Worm (Caenorhabditis elegans) whole organism, L4 larva: ENCODE data around the gene C34H4.5.
A peak's percentile ranks its signal among the peaks of the same experiment; 100 is the strongest.

Source experiments
- F37D6.2 ChIP-seq: sonication (generic microtip); optimal IDR thresholded peaks from 2 replicates; lab custom pipeline; 2016; ENCODE audit warnings: mild to moderate bottlenecking, missing genetic modification characterization, missing compliant biosample characterization
- R02D3.7 ChIP-seq: fragments of 150-350 bp; sonication (generic microtip); optimal IDR thresholded peaks from 3 replicates; lab custom pipeline; 2014; ENCODE audit warnings: missing biosample characterization, missing genetic modification characterization
- aha-1 ChIP-seq: fragments of 150-350 bp; peaks from one replicate; lab custom pipeline; 2014; ENCODE audit warnings: missing biosample characterization, missing genetic modification characterization
- aly-2 ChIP-seq: sonication (generic microtip); optimal IDR thresholded peaks from 2 replicates; lab custom pipeline; 2018; ENCODE audit warnings: missing biosample characterization, missing genetic modification characterization
- ceh-20 ChIP-seq: fragments of 200-800 bp; sonication (Bioruptor generic); IDR thresholded peaks from 2 replicates; pipeline ENCODE4 v1.3.6; 2022; ENCODE audit warnings: missing genetic modification reagents, missing genetic modification characterization, missing compliant biosample characterization
- ceh-28 ChIP-seq: fragments of 150-350 bp; optimal IDR thresholded peaks from 2 replicates; lab custom pipeline; 2014; ENCODE audit warnings: missing biosample characterization, missing genetic modification reagents, missing genetic modification characterization
- ceh-32 ChIP-seq: sonication (generic microtip); optimal IDR thresholded peaks from 2 replicates; lab custom pipeline; 2016; ENCODE audit warnings: mild to moderate bottlenecking, missing genetic modification characterization, missing compliant biosample characterization; ENCODE audit not compliant: poor library complexity
- ceh-44 ChIP-seq: fragments of 200-800 bp; sonication (Bioruptor generic); IDR thresholded peaks from 2 replicates; pipeline ENCODE4 v1.3.6; 2022; ENCODE audit warnings: missing genetic modification reagents, missing genetic modification characterization, missing compliant biosample characterization
- ceh-62 ChIP-seq: sonication (generic microtip); optimal IDR thresholded peaks from 2 replicates; lab custom pipeline; 2017; ENCODE audit warnings: missing biosample characterization, missing genetic modification characterization
- cey-2 ChIP-seq: sonication (generic microtip); optimal IDR thresholded peaks from 3 replicates; lab custom pipeline; 2017; ENCODE audit warnings: missing genetic modification characterization, mild to moderate bottlenecking, missing compliant biosample characterization, antibody characterized with exemption, borderline replicate concordance; ENCODE audit not compliant: insufficient read depth
- daf-16 ChIP-seq, 3 experiments: sonication (generic microtip); optimal IDR thresholded peaks; 2 replicates each; lab custom pipeline; 2016 to 2017; ENCODE audit warnings: missing genetic modification characterization in 3 of 3, missing genetic modification reagents in 3 of 3, mild to moderate bottlenecking in 2 of 3, missing compliant biosample characterization in 2 of 3, missing biosample characterization in 1 of 3, moderate library complexity in 1 of 3
- dmd-6 ChIP-seq: fragments of 200-800 bp; sonication (Bioruptor generic); IDR thresholded peaks from 2 replicates; pipeline ENCODE4 v1.3.6; 2022; ENCODE audit warnings: missing genetic modification reagents, missing genetic modification characterization, missing compliant biosample characterization
- duxl-1 ChIP-seq: sonication (generic microtip); optimal IDR thresholded peaks from 2 replicates; lab custom pipeline; 2016; ENCODE audit warnings: mild to moderate bottlenecking, missing genetic modification characterization, moderate library complexity, missing compliant biosample characterization; ENCODE audit not compliant: poor library complexity
- dve-1 ChIP-seq: sonication (generic microtip); optimal IDR thresholded peaks from 2 replicates; lab custom pipeline; 2017; ENCODE audit warnings: antibody characterized with exemption, mild to moderate bottlenecking, missing genetic modification characterization, missing compliant biosample characterization; ENCODE audit not compliant: insufficient read depth
- egl-27 ChIP-seq: sonication (generic microtip); optimal IDR thresholded peaks from 3 replicates; lab custom pipeline; 2017; ENCODE audit warnings: missing biosample characterization, missing genetic modification reagents, missing genetic modification characterization
- fkh-10 ChIP-seq: fragments of 150-350 bp; optimal IDR thresholded peaks from 2 replicates; lab custom pipeline; 2014; ENCODE audit warnings: missing biosample characterization, missing genetic modification reagents, missing genetic modification characterization
- fos-1 ChIP-seq: fragments of 150-350 bp; optimal IDR thresholded peaks from 2 replicates; lab custom pipeline; 2014; ENCODE audit warnings: missing biosample characterization, missing genetic modification characterization
- gei-8 ChIP-seq: fragments of 200-800 bp; sonication (Bioruptor generic); optimal IDR thresholded peaks from 2 replicates; lab custom pipeline; 2018; ENCODE audit warnings: mild to moderate bottlenecking, missing genetic modification characterization, missing compliant biosample characterization
- hlh-30 ChIP-seq: sonication (generic microtip); optimal IDR thresholded peaks from 2 replicates; lab custom pipeline; 2017; ENCODE audit warnings: antibody characterized with exemption, mild to moderate bottlenecking, missing genetic modification characterization, missing compliant biosample characterization; ENCODE audit not compliant: insufficient read depth
- lim-7 ChIP-seq: fragments of 200-800 bp; sonication (Bioruptor generic); IDR thresholded peaks from 2 replicates; pipeline ENCODE4 v1.3.6; 2022; ENCODE audit warnings: missing genetic modification characterization, missing compliant biosample characterization
- lin-1 ChIP-seq: fragments of 200-800 bp; sonication (Bioruptor generic); IDR thresholded peaks from 2 replicates; pipeline ENCODE4 v1.3.6; 2022; ENCODE audit warnings: missing genetic modification reagents, missing genetic modification characterization, missing compliant biosample characterization
- lin-13 ChIP-seq: fragments of 150-350 bp; optimal IDR thresholded peaks from 2 replicates; lab custom pipeline; 2014; ENCODE audit warnings: missing biosample characterization, missing genetic modification reagents, missing genetic modification characterization
- lin-15B ChIP-seq: fragments of 150-350 bp; sonication (generic microtip); optimal IDR thresholded peaks from 3 replicates; lab custom pipeline; 2014; ENCODE audit warnings: missing biosample characterization, missing genetic modification characterization
- lin-29 ChIP-seq: fragments of 200-800 bp; sonication (Bioruptor generic); IDR thresholded peaks from 2 replicates; pipeline ENCODE4 v1.3.6; 2022; ENCODE audit warnings: missing genetic modification reagents, missing genetic modification characterization, missing compliant biosample characterization
- lin-39 ChIP-seq: fragments of 150-350 bp; optimal IDR thresholded peaks from 2 replicates; lab custom pipeline; 2014; ENCODE audit warnings: missing biosample characterization, missing genetic modification reagents, missing genetic modification characterization
- lir-3 ChIP-seq: sonication (generic microtip); optimal IDR thresholded peaks from 2 replicates; lab custom pipeline; 2016; ENCODE audit warnings: mild to moderate bottlenecking, missing genetic modification characterization, missing compliant biosample characterization
- lsy-2 ChIP-seq, 2 experiments: fragments of 150-350 bp in 1 of 2; sonication (generic microtip) in 1 of 2; optimal IDR thresholded peaks; 2 replicates each; lab custom pipeline; 2014 to 2017; ENCODE audit warnings: missing biosample characterization in 2 of 2, missing genetic modification characterization in 2 of 2
- mep-1 ChIP-seq: fragments of 150-350 bp; sonication (generic microtip); optimal IDR thresholded peaks from 3 replicates; lab custom pipeline; 2014; ENCODE audit warnings: missing biosample characterization, missing genetic modification characterization
- mxl-2 ChIP-seq: fragments of 200-800 bp; sonication (Bioruptor generic); conservative IDR thresholded peaks from 2 replicates; pipeline ENCODE4 v1.3.6; 2022; ENCODE audit warnings: missing genetic modification reagents, missing genetic modification characterization, missing compliant biosample characterization
- nhr-10 ChIP-seq: fragments of 150-350 bp; optimal IDR thresholded peaks from 2 replicates; lab custom pipeline; 2014; ENCODE audit warnings: missing biosample characterization, missing genetic modification characterization
- nhr-102 ChIP-seq: sonication (generic microtip); optimal IDR thresholded peaks from 2 replicates; lab custom pipeline; 2016; ENCODE audit warnings: mild to moderate bottlenecking, missing genetic modification characterization, moderate library complexity, missing compliant biosample characterization
- nhr-11 ChIP-seq: fragments of 150-350 bp; optimal IDR thresholded peaks from 2 replicates; lab custom pipeline; 2014; ENCODE audit warnings: missing biosample characterization, missing genetic modification characterization
- nhr-111 ChIP-seq: fragments of 200-800 bp; sonication (Bioruptor generic); optimal IDR thresholded peaks from 2 replicates; lab custom pipeline; 2018; ENCODE audit warnings: mild to moderate bottlenecking, missing genetic modification characterization, missing compliant biosample characterization
- nhr-25 ChIP-seq: sonication (generic microtip); optimal IDR thresholded peaks from 2 replicates; lab custom pipeline; 2017; ENCODE audit warnings: missing genetic modification characterization, mild to moderate bottlenecking, missing compliant biosample characterization, antibody characterized with exemption, moderate library complexity, borderline replicate concordance; ENCODE audit not compliant: insufficient read depth
- nhr-28 ChIP-seq: fragments of 150-350 bp; optimal IDR thresholded peaks from 2 replicates; lab custom pipeline; 2014; ENCODE audit warnings: missing biosample characterization, missing genetic modification characterization
- nhr-6 ChIP-seq: fragments of 150-350 bp; optimal IDR thresholded peaks from 2 replicates; lab custom pipeline; 2014; ENCODE audit warnings: missing biosample characterization, missing genetic modification characterization
- php-3 ChIP-seq: fragments of 200-800 bp; sonication (Bioruptor generic); IDR thresholded peaks from 2 replicates; pipeline ENCODE4 v1.3.6; 2022; ENCODE audit warnings: missing genetic modification reagents, missing genetic modification characterization, missing compliant biosample characterization
- pqm-1 ChIP-seq: sonication (generic microtip); optimal IDR thresholded peaks from 2 replicates; lab custom pipeline; 2017; ENCODE audit warnings: missing biosample characterization, missing genetic modification characterization
- saeg-2 ChIP-seq: fragments of 200-800 bp; sonication (Bioruptor generic); IDR thresholded peaks from 2 replicates; pipeline ENCODE4 v1.3.6; 2022; ENCODE audit warnings: missing genetic modification reagents, missing genetic modification characterization, missing compliant biosample characterization
- sdz-12 ChIP-seq: fragments of 200-800 bp; sonication (Bioruptor generic); optimal IDR thresholded peaks from 2 replicates; lab custom pipeline; 2018; ENCODE audit warnings: mild to moderate bottlenecking, missing genetic modification characterization, missing compliant biosample characterization
- set-16 ChIP-seq: fragments of 200-800 bp; sonication (Bioruptor generic); IDR thresholded peaks from 2 replicates; pipeline ENCODE4 v1.3.6; 2022; ENCODE audit warnings: missing genetic modification reagents, missing genetic modification characterization, missing compliant biosample characterization
- snpc-1.2 ChIP-seq: fragments of 200-800 bp; sonication (Bioruptor generic); IDR thresholded peaks from 2 replicates; pipeline ENCODE4 v1.3.6; 2022; ENCODE audit warnings: missing genetic modification reagents, missing genetic modification characterization, missing compliant biosample characterization
- snpc-4 ChIP-seq: fragments of 150-350 bp; optimal IDR thresholded peaks from 2 replicates; lab custom pipeline; 2014; ENCODE audit warnings: missing biosample characterization, missing genetic modification characterization
- tra-1 ChIP-seq: fragments of 200-800 bp; sonication (Bioruptor generic); IDR thresholded peaks from 2 replicates; pipeline ENCODE4 v1.3.6; 2022; ENCODE audit warnings: missing genetic modification reagents, missing genetic modification characterization, missing compliant biosample characterization
- zfp-3 ChIP-seq: fragments of 200-800 bp; sonication (Bioruptor generic); conservative IDR thresholded peaks from 2 replicates; pipeline ENCODE4 v1.3.6; 2022; ENCODE audit warnings: missing genetic modification reagents, missing genetic modification characterization, missing compliant biosample characterization
- ztf-7 ChIP-seq: fragments of 150-350 bp; optimal IDR thresholded peaks from 2 replicates; lab custom pipeline; 2014; ENCODE audit warnings: missing biosample characterization, missing genetic modification characterization

The C34H4.5 gene

DNA sequence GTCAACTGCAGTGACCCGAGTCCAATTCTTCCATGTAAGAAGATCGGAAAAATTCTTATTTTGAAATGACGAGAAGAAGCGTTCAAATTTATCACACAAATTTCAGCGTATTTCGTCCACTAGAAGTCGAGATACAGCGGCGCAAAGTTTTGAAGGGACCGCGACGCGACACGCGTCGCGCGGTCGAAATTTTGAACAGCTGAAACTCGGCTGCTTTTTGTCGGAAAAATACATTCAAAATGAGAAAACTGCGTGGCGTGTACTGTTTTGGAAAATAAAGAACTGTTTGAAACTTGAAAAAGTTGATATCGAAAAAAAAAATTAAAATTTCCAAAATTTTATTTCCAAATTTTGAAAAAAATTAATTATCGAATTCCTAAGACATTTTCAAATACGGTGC is 37.1 kb downstream of the C34H4.5 start:
- TF ChIP-seq aha-1 (tag; lab: Kevin White, UChicago) (peak; percentile 54), lir-3 (tag; lab: Kevin White, UChicago) (no peak), mxl-2 (GFP tag; lab: Robert Waterston, UW) (no peak)

- TF ChIP-seq lsy-2 (tag; optimal IDR thresholded peaks at IDR 0.05; lab: Kevin White, UChicago), result peak in 1 of 2 experiments; percentile 11
- TF ChIP-seq dmd-6 (GFP tag; lab: Robert Waterston, UW), result peak; percentile 62
- TF ChIP-seq lin-1 (GFP tag; lab: Robert Waterston, UW), result no peak
- TF ChIP-seq daf-16 (GFP tag; optimal IDR thresholded peaks at IDR 0.05; lab: Kevin White, UChicago), result no peak
- peak; percentile 61 for TF ChIP-seq daf-16 (tag; optimal IDR thresholded peaks at IDR 0.05; lab: Kevin White, UChicago)
- TF ChIP-seq nhr-28 (tag; lab: Kevin White, UChicago), result peak; percentile 35
- TF ChIP-seq php-3 (GFP tag; lab: Robert Waterston, UW), result peak; percentile 77
- TF ChIP-seq ceh-32 (tag; lab: Kevin White, UChicago), result no peak
- peak; percentile 22 for TF ChIP-seq pqm-1 (tag; lab: Kevin White, UChicago)
- TF ChIP-seq dve-1 (tag; lab: Kevin White, UChicago), result peak; percentile 23
Measured at ce11 chrIV:1510241-1510640, 39.8 kb downstream of the C34H4.5 start, which contains the start of gene txt-4. Gene txt-4, plus strand, starts transcription at chrIV:1510564.

- TF ChIP-seq nhr-11 (tag; lab: Kevin White, UChicago), result no peak
- TF ChIP-seq ceh-44, result no peak
- no peak for TF ChIP-seq set-16 (GFP tag; lab: Robert Waterston, UW)
- no peak for TF ChIP-seq R02D3.7
- peak; percentile 77 for TF ChIP-seq nhr-6
- peak; percentile 44 for TF ChIP-seq ztf-7 (tag; lab: Kevin White, UChicago)
- peak; percentile 31 for TF ChIP-seq fkh-10 (GFP tag; lab: Kevin White, UChicago)
- no peak for TF ChIP-seq lir-3 (tag; lab: Kevin White, UChicago)
- TF ChIP-seq pqm-1 (tag; lab: Kevin White, UChicago), result no peak
- TF ChIP-seq snpc-4 (tag; lab: Kevin White, UChicago), result no peak
- TF ChIP-seq lin-13, result peak; percentile 44
- TF ChIP-seq hlh-30 (tag; lab: Kevin White, UChicago), result peak; percentile 89
- TF ChIP-seq ceh-20 (GFP tag; lab: Robert Waterston, UW), result 0 out of 2 replicates have a peak, but pooled peaks have one; percentile 24
- no peak for TF ChIP-seq gei-8 (GFP tag; lab: Kevin White, UChicago)
- TF ChIP-seq nhr-102 (tag; lab: Kevin White, UChicago), result peak; percentile 3
- no peak for TF ChIP-seq saeg-2
- no peak for TF ChIP-seq F37D6.2 (tag; lab: Kevin White, UChicago)
- TF ChIP-seq fos-1 (tag; lab: Kevin White, UChicago), result no peak
- TF ChIP-seq lin-15B, result no peak
- no peak for TF ChIP-seq nhr-111 (GFP tag; lab: Kevin White, UChicago)
- TF ChIP-seq nhr-10 (tag; lab: Kevin White, UChicago), result no peak
- TF ChIP-seq nhr-28 (tag; lab: Kevin White, UChicago), result peak; percentile 19
- TF ChIP-seq aha-1 (tag; lab: Kevin White, UChicago), result peak; percentile 98
- peak; percentile 23 for TF ChIP-seq ceh-28 (tag; lab: Kevin White, UChicago)
- no peak for TF ChIP-seq lim-7 (GFP tag; lab: Robert Waterston, UW)
- TF ChIP-seq cey-2 (tag; lab: Kevin White, UChicago), result no peak
- TF ChIP-seq aly-2 (tag; lab: Kevin White, UChicago), result no peak
- TF ChIP-seq sdz-12, result no peak
- no peak for TF ChIP-seq nhr-25 (tag; lab: Kevin White, UChicago)
- TF ChIP-seq mep-1 (tag; lab: Kevin White, UChicago), result peak; percentile 77
- TF ChIP-seq lin-39 (tag; lab: Kevin White, UChicago), result no peak
- TF ChIP-seq tra-1 (GFP tag; lab: Robert Waterston, UW), result 0 out of 2 replicates have a peak, but pooled peaks have one; percentile 30
- TF ChIP-seq php-3 (GFP tag; lab: Robert Waterston, UW), result peak; percentile 59; the same call in 1 of the 2 replicates
- TF ChIP-seq egl-27 (tag; lab: Kevin White, UChicago), result no peak
- TF ChIP-seq duxl-1 (tag; lab: Kevin White, UChicago), result no peak
- no peak for TF ChIP-seq snpc-1.2 (GFP tag; lab: Robert Waterston, UW)
- no peak for TF ChIP-seq ceh-62 (tag; lab: Kevin White, UChicago)
- TF ChIP-seq lin-29, result no peak
- no peak for TF ChIP-seq zfp-3
Measured at ce11 chrIV:1497448-1497847, 52.6 kb downstream of the C34H4.5 start, which contains the start of gene hxk-3. Gene hxk-3, plus strand, starts transcription at chrIV:1497626.
